Fruit fly (Drosophila melanogaster) whole organism, embryonic: ENCODE data around the gene CG32984.

ENCODE experiments used
- Awh ChIP-seq: fragments of 200-800 bp; sonication (Bioruptor generic); IDR thresholded peaks from 2 replicates; pipeline ENCODE4, ENCODE4 v1.3.6; 2022; ENCODE audit warnings: missing biosample characterization, missing genetic modification characterization
- B-H2 ChIP-seq: fragments of 200-800 bp; sonication (Bioruptor generic); optimal IDR thresholded peaks from 2 replicates; lab custom pipeline; 2018; ENCODE audit warnings: missing biosample characterization, mild to moderate bottlenecking, missing genetic modification characterization
- CG10654 ChIP-seq: fragments of 200-800 bp; sonication (Bioruptor generic); optimal IDR thresholded peaks from 2 replicates; lab custom pipeline; 2016; ENCODE audit warnings: missing biosample characterization, missing genetic modification characterization
- CG11696 ChIP-seq: fragments of 200-800 bp; sonication (Bioruptor generic); IDR thresholded peaks from 2 replicates; pipeline ENCODE4 v1.3.6; 2022; ENCODE audit warnings: missing biosample characterization, missing genetic modification characterization
- CG12236 ChIP-seq: fragments of 200-800 bp; sonication (Bioruptor generic); optimal IDR thresholded peaks from 2 replicates; lab custom pipeline; 2016; ENCODE audit warnings: missing biosample characterization, missing genetic modification characterization
- CG12659 ChIP-seq: fragments of 200-800 bp; sonication (Bioruptor generic); optimal IDR thresholded peaks from 3 replicates; lab custom pipeline; 2017; ENCODE audit warnings: mild to moderate bottlenecking, missing biosample characterization, missing genetic modification reagents, missing genetic modification characterization
- CG12942 ChIP-seq: fragments of 200-800 bp; sonication (Bioruptor generic); optimal IDR thresholded peaks from 3 replicates; lab custom pipeline; 2016; ENCODE audit warnings: missing biosample characterization, missing genetic modification characterization
- CG15011 ChIP-seq: fragments of 200-800 bp; sonication (Bioruptor generic); optimal IDR thresholded peaks from 3 replicates; lab custom pipeline; 2018; ENCODE audit warnings: missing biosample characterization, mild to moderate bottlenecking, missing genetic modification characterization
- CG15601 ChIP-seq: fragments of 200-800 bp; sonication (Bioruptor generic); optimal IDR thresholded peaks from 3 replicates; lab custom pipeline; 2019; ENCODE audit warnings: missing biosample characterization, mild to moderate bottlenecking, missing genetic modification characterization, moderate library complexity
- CG1603 ChIP-seq: fragments of 200-800 bp; sonication (Bioruptor generic); optimal IDR thresholded peaks from 2 replicates; lab custom pipeline; 2019; ENCODE audit warnings: missing biosample characterization, mild to moderate bottlenecking, missing genetic modification characterization, moderate library complexity
- CG16779 ChIP-seq: fragments of 200-800 bp; sonication (Bioruptor generic); IDR thresholded peaks from 2 replicates; pipeline ENCODE4 v1.3.6; 2022; ENCODE audit warnings: missing biosample characterization, missing genetic modification characterization
- CG16863 ChIP-seq: fragments of 200-800 bp; sonication (Bioruptor generic); optimal IDR thresholded peaks from 3 replicates; lab custom pipeline; 2016; ENCODE audit warnings: missing biosample characterization, missing genetic modification characterization
- CG17802 ChIP-seq: fragments of 200-800 bp; sonication (Bioruptor generic); optimal IDR thresholded peaks from 2 replicates; lab custom pipeline; 2018; ENCODE audit warnings: missing biosample characterization, mild to moderate bottlenecking, missing genetic modification characterization, moderate library complexity
- CG42726 ChIP-seq: fragments of 200-800 bp; sonication (Bioruptor generic); IDR thresholded peaks from 2 replicates; pipeline ENCODE4 v1.3.6; 2022; ENCODE audit warnings: missing biosample characterization, missing genetic modification characterization; ENCODE audit not compliant: partially characterized antibody
- CG5953 ChIP-seq: fragments of 200-800 bp; sonication (Bioruptor generic); IDR thresholded peaks from 2 replicates; pipeline ENCODE4 v1.3.6; 2022; ENCODE audit warnings: missing biosample characterization, missing genetic modification characterization
- CG6854 ChIP-seq: fragments of 200-800 bp; sonication (Bioruptor generic); optimal IDR thresholded peaks from 3 replicates; lab custom pipeline; 2017; ENCODE audit warnings: missing biosample characterization, mild to moderate bottlenecking, missing genetic modification characterization
- CG7963 ChIP-seq: fragments of 200-800 bp; sonication (Bioruptor generic); IDR thresholded peaks from 3 replicates; pipeline ENCODE4 v1.3.6; 2022; ENCODE audit warnings: missing biosample characterization, missing genetic modification characterization; ENCODE audit not compliant: partially characterized antibody
- CG9932 ChIP-seq: fragments of 200-800 bp; sonication (Bioruptor generic); IDR thresholded peaks from 2 replicates; pipeline ENCODE4 v1.3.6; 2022; ENCODE audit warnings: missing biosample characterization, missing genetic modification characterization
- CHES-1-like ChIP-seq: fragments of 200-800 bp; sonication (Bioruptor generic); optimal IDR thresholded peaks from 2 replicates; lab custom pipeline; 2016; ENCODE audit warnings: missing biosample characterization, missing genetic modification characterization
- CoRest ChIP-seq: fragments of 200-800 bp; sonication (Bioruptor generic); optimal IDR thresholded peaks from 3 replicates; lab custom pipeline; 2018; ENCODE audit warnings: missing biosample characterization, mild to moderate bottlenecking, missing genetic modification characterization, moderate library complexity
- Dfd ChIP-seq, 2 experiments: fragments of >200 bp; optimal IDR thresholded peaks; 2 replicates each; lab custom pipeline; 2017; ENCODE audit warnings: missing biosample characterization in 2 of 2, missing genetic modification characterization in 2 of 2
- Dip2 ChIP-seq: fragments of 200-800 bp; sonication (Bioruptor generic); IDR thresholded peaks from 2 replicates; pipeline ENCODE4 v1.3.6; 2022; ENCODE audit warnings: missing biosample characterization, missing genetic modification characterization
- Gug ChIP-seq: fragments of 200-800 bp; sonication (Bioruptor generic); IDR thresholded peaks from 4 replicates; pipeline ENCODE4 v1.3.6; 2022; ENCODE audit warnings: missing biosample characterization, missing genetic modification characterization
- Hr51 ChIP-seq, 2 experiments: fragments of 200-800 bp; sonication (Bioruptor generic); optimal IDR thresholded peaks; 2 replicates in 1 of 2; 3 replicates in 1 of 2; lab custom pipeline; 2016 to 2018; ENCODE audit warnings: missing biosample characterization in 2 of 2, missing genetic modification characterization in 2 of 2, mild to moderate bottlenecking in 1 of 2, moderate library complexity in 1 of 2
- Max ChIP-seq: fragments of 200-800 bp; sonication (Bioruptor generic); optimal IDR thresholded peaks from 2 replicates; lab custom pipeline; 2016; ENCODE audit warnings: missing biosample characterization, mild to moderate bottlenecking, missing genetic modification characterization
- NFAT ChIP-seq: fragments of 200-800 bp; sonication (Bioruptor generic); IDR thresholded peaks from 2 replicates; pipeline ENCODE4 v1.3.6; 2022; ENCODE audit warnings: missing biosample characterization, missing genetic modification characterization
- NfI ChIP-seq: fragments of 200-800 bp; sonication (Bioruptor generic); optimal IDR thresholded peaks from 3 replicates; lab custom pipeline; 2018; ENCODE audit warnings: missing biosample characterization, mild to moderate bottlenecking, missing genetic modification characterization, moderate library complexity
- Ptx1 ChIP-seq: fragments of 200-800 bp; sonication (Bioruptor generic); IDR thresholded peaks from 2 replicates; pipeline ENCODE4 v1.3.6; 2022; ENCODE audit warnings: missing biosample characterization, missing genetic modification characterization
- Side ChIP-seq: fragments of 200-800 bp; sonication (Bioruptor generic); optimal IDR thresholded peaks from 2 replicates; lab custom pipeline; 2016; ENCODE audit warnings: missing biosample characterization, missing genetic modification characterization
- Spps ChIP-seq: fragments of 200-800 bp; sonication (Bioruptor generic); optimal IDR thresholded peaks from 2 replicates; lab custom pipeline; 2018; ENCODE audit warnings: missing biosample characterization, mild to moderate bottlenecking, missing genetic modification characterization
- Taf1 ChIP-seq: fragments of 200-800 bp; sonication (Bioruptor generic); IDR thresholded peaks from 2 replicates; pipeline ENCODE4 v1.3.6; 2022; ENCODE audit warnings: missing biosample characterization, missing genetic modification characterization
- YL-1 ChIP-seq: fragments of 200-800 bp; sonication (Bioruptor generic); optimal IDR thresholded peaks from 3 replicates; lab custom pipeline; 2017; ENCODE audit warnings: missing biosample characterization, mild to moderate bottlenecking, missing genetic modification characterization
- az2 ChIP-seq: fragments of 200-800 bp; sonication (Bioruptor generic); optimal IDR thresholded peaks from 3 replicates; lab custom pipeline; 2016; ENCODE audit warnings: missing biosample characterization, missing genetic modification characterization
- br ChIP-seq: fragments of >200 bp; optimal IDR thresholded peaks from 2 replicates; lab custom pipeline; 2017
- cas ChIP-seq: fragments of 200-800 bp; sonication (Bioruptor generic); IDR thresholded peaks from 2 replicates; pipeline ENCODE4 v1.3.6; 2022; ENCODE audit warnings: missing biosample characterization, missing genetic modification characterization
- chif ChIP-seq, 2 experiments: fragments of 200-800 bp; sonication (Bioruptor generic); optimal IDR thresholded peaks; 3 replicates each; lab custom pipeline; 2016; ENCODE audit warnings: missing biosample characterization in 2 of 2, missing genetic modification characterization in 2 of 2
- crol ChIP-seq: fragments of 200-800 bp; sonication (Bioruptor generic); IDR thresholded peaks from 2 replicates; pipeline ENCODE4 v1.3.6; 2022; ENCODE audit warnings: missing biosample characterization, missing genetic modification characterization
- fru ChIP-seq: fragments of >200 bp; optimal IDR thresholded peaks from 2 replicates; lab custom pipeline; 2017
- ftz-f1 ChIP-seq: fragments of 200-800 bp; sonication (Bioruptor generic); optimal IDR thresholded peaks from 2 replicates; lab custom pipeline; 2016; ENCODE audit warnings: missing biosample characterization, missing genetic modification characterization
- ind ChIP-seq: fragments of 200-800 bp; sonication (Bioruptor generic); optimal IDR thresholded peaks from 3 replicates; lab custom pipeline; 2016; ENCODE audit warnings: missing biosample characterization, missing genetic modification characterization
- lab ChIP-seq: fragments of 200-800 bp; sonication (Bioruptor generic); optimal IDR thresholded peaks from 3 replicates; lab custom pipeline; 2017; ENCODE audit warnings: missing biosample characterization, missing genetic modification characterization, mild to moderate bottlenecking, moderate library complexity, missing genetic modification reagents
- lola ChIP-seq, 3 experiments: fragments of >200 bp in 2 of 3; fragments of 200-800 bp in 1 of 3; sonication (Bioruptor generic) in 1 of 3; optimal IDR thresholded peaks; 2 replicates each; lab custom pipeline; 2017 to 2019; ENCODE audit warnings: missing biosample characterization in 3 of 3, missing genetic modification characterization in 3 of 3, mild to moderate bottlenecking in 1 of 3, moderate library complexity in 1 of 3
- nerfin-1 ChIP-seq: fragments of 200-800 bp; sonication (Bioruptor generic); optimal IDR thresholded peaks from 3 replicates; lab custom pipeline; 2019; ENCODE audit warnings: missing biosample characterization, mild to moderate bottlenecking, missing genetic modification characterization, moderate library complexity
- otp ChIP-seq: fragments of 200-800 bp; sonication (Bioruptor generic); IDR thresholded peaks from 3 replicates; pipeline ENCODE4, ENCODE4 v1.3.6; 2022; ENCODE audit warnings: missing biosample characterization, missing genetic modification characterization
- pb ChIP-seq: fragments of 200-800 bp; sonication (Bioruptor generic); optimal IDR thresholded peaks from 3 replicates; lab custom pipeline; 2016; ENCODE audit warnings: missing biosample characterization, missing genetic modification characterization
- psq ChIP-seq: fragments of 200-800 bp; sonication (Bioruptor generic); optimal IDR thresholded peaks from 2 replicates; lab custom pipeline; 2017; ENCODE audit warnings: missing biosample characterization, missing genetic modification characterization
- pum ChIP-seq: fragments of 200-800 bp; sonication (Bioruptor generic); optimal IDR thresholded peaks from 2 replicates; lab custom pipeline; 2016; ENCODE audit warnings: missing biosample characterization, missing genetic modification characterization
- sim ChIP-seq: fragments of 200-800 bp; sonication (Bioruptor generic); IDR thresholded peaks from 2 replicates; pipeline ENCODE4 v1.3.6; 2022; ENCODE audit warnings: missing biosample characterization, missing genetic modification characterization
- sqz ChIP-seq: fragments of 200-800 bp; sonication (Bioruptor generic); optimal IDR thresholded peaks from 3 replicates; lab custom pipeline; 2018; ENCODE audit warnings: missing biosample characterization, mild to moderate bottlenecking, missing genetic modification characterization
- tap ChIP-seq: fragments of 200-800 bp; optimal IDR thresholded peaks from 3 replicates; lab custom pipeline; 2019; ENCODE audit warnings: missing biosample characterization, mild to moderate bottlenecking, missing genetic modification characterization, moderate library complexity
- unc-4 ChIP-seq: fragments of 200-800 bp; sonication (Bioruptor generic); IDR thresholded peaks from 2 replicates; pipeline ENCODE4 v1.3.6; 2022; ENCODE audit warnings: missing biosample characterization, missing genetic modification characterization; ENCODE audit not compliant: partially characterized antibody

The CG32984 gene

DNA sequence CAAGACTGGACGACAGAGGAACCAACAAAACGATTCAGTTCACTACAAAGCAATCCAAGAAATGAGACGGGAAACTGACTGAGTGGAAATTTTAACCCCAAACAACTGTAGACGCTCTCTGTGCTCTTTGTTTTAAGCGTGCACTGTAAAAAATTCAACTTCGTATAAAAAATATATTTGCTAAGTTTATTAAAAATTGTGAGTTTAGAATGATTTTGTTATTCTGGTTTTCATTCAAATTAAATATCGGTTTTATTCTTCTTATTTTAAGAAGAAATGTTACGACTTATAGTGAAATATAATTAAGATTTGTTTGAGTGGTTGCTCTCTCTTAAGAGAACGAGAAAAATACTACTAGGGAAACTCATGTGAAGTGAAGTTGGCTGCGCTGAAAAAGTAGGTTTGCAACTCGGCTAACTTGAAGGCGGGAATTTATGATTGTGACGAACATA is 6.7 kb upstream of the CG32984 start (continued):
- peak; percentile 90 for TF ChIP-seq NFAT (GFP tag; lab: Robert Waterston, UW)
- TF ChIP-seq CG16779, result peak; percentile 90
- TF ChIP-seq az2, result peak; percentile 98
- TF ChIP-seq br (lab: Kevin White, UChicago), result no peak
- peak; percentile 93 for TF ChIP-seq CG12236
- peak; percentile 93 for TF ChIP-seq cas (GFP tag; lab: Robert Waterston, UW)
- TF ChIP-seq lola (GFP tag; optimal IDR thresholded peaks at IDR 0.05; lab: Kevin White, UChicago), result peak in 1 of 3 experiments; percentile 99
- TF ChIP-seq ftz-f1 (GFP tag; lab: Kevin White, UChicago), result peak; percentile 59
- TF ChIP-seq Ptx1 (GFP tag; lab: Robert Waterston, UW), result peak; percentile 99
- TF ChIP-seq pum (GFP tag; lab: Kevin White, UChicago), result peak; percentile 93
- TF ChIP-seq Awh (GFP tag; lab: Robert Waterston, UW), result peak; percentile 98
- peak; percentile 93 for TF ChIP-seq CG12659 (GFP tag; lab: Kevin White, UChicago)
- peak; percentile 94 for TF ChIP-seq lab (GFP tag; lab: Kevin White, UChicago)
- 0 out of 2 replicates have a peak, but pooled peaks have one; percentile 22 for TF ChIP-seq Dip2 (GFP tag; lab: Robert Waterston, UW)
- TF ChIP-seq psq, result peak; percentile 90
- TF ChIP-seq YL-1 (GFP tag; lab: Kevin White, UChicago), result peak; percentile 58
- TF ChIP-seq Side (GFP tag; lab: Kevin White, UChicago), result peak; percentile 96
- TF ChIP-seq CG16863 (GFP tag; lab: Kevin White, UChicago), result peak; percentile 91
- no peak for TF ChIP-seq Dfd (GFP tag; optimal IDR thresholded peaks at IDR 0.05; lab: Kevin White, UChicago)
- TF ChIP-seq CG15011 (GFP tag; lab: Kevin White, UChicago), result peak; percentile 83
- peak; percentile 97 for TF ChIP-seq CG5953 (GFP tag; lab: Robert Waterston, UW)
- peak; percentile 72 for TF ChIP-seq CG17802
- TF ChIP-seq Hr51 (GFP tag; optimal IDR thresholded peaks at IDR 0.05; lab: Kevin White, UChicago), result peak; percentile 90 to 98
- TF ChIP-seq CG12942 (GFP tag; lab: Kevin White, UChicago), result peak; percentile 95
- TF ChIP-seq CG6854 (GFP tag; lab: Kevin White, UChicago), result peak; percentile 83
- peak; percentile 89 for TF ChIP-seq CHES-1-like
- peak; percentile 91 for TF ChIP-seq Gug (GFP tag; lab: Robert Waterston, UW)
- peak; percentile 47 for TF ChIP-seq sqz (GFP tag; lab: Kevin White, UChicago)
- no peak for TF ChIP-seq fru (lab: Kevin White, UChicago)
- no peak for TF ChIP-seq CG42726
- peak; percentile 93 for TF ChIP-seq CoRest (tag; lab: Kevin White, UChicago)
- peak; percentile 97 for TF ChIP-seq CG15601 (tag; lab: Kevin White, UChicago)
- peak; percentile 91 for TF ChIP-seq ind (GFP tag; lab: Kevin White, UChicago)
- peak; percentile 78 for TF ChIP-seq Taf1 (GFP tag; lab: Robert Waterston, UW)
- no peak for TF ChIP-seq CG7963
- peak; percentile 93 for TF ChIP-seq NfI (GFP tag; lab: Kevin White, UChicago)
- peak; percentile 92 for TF ChIP-seq Spps
- TF ChIP-seq pb (GFP tag; lab: Kevin White, UChicago), result peak; percentile 80
- TF ChIP-seq chif (GFP tag; optimal IDR thresholded peaks at IDR 0.05; lab: Kevin White, UChicago), result peak; percentile 90 to 94
- peak; percentile 90 for TF ChIP-seq CG10654 (GFP tag; lab: Kevin White, UChicago)
- TF ChIP-seq unc-4 (GFP tag; lab: Robert Waterston, UW), result no peak; the same call in 1 of the 2 replicates
- peak; percentile 87 for TF ChIP-seq CG1603 (tag; lab: Kevin White, UChicago)
- TF ChIP-seq otp, result peak; percentile 97
- TF ChIP-seq Max, result peak; percentile 82
- TF ChIP-seq CG9932 (GFP tag; lab: Robert Waterston, UW), result peak; percentile 96
- peak; percentile 84 for TF ChIP-seq B-H2 (GFP tag; lab: Kevin White, UChicago)
- TF ChIP-seq nerfin-1 (tag; lab: Kevin White, UChicago), result peak; percentile 86
- peak; percentile 87 for TF ChIP-seq tap (tag; lab: Kevin White, UChicago)
- peak; percentile 92 for TF ChIP-seq CG11696 (GFP tag; lab: Robert Waterston, UW)
- TF ChIP-seq sim, result peak; percentile 97
- peak; percentile 85 for TF ChIP-seq crol (GFP tag; lab: Robert Waterston, UW)
